In genomic region chr3L:10362548-10363157, dm6 we compare ENCODE assay signal across 1 fruit fly cellular context.
A peak's percentile ranks its signal among the peaks of the same experiment; 100 is the strongest.
TF ChIP-seq lines count a peak whose summit lies in the region.

No protein-coding gene starts in this region.

TF ChIP-seq in whole organism, embryonic, 481 proteins besides CTCF, POLR2A, EP300 and RAD21 (continued from another document):
- TF ChIP-seq nau (GFP tag; optimal IDR thresholded peaks at IDR 0.05; lab: Kevin White, UChicago) = peak; percentile 11
- TF ChIP-seq vvl (GFP tag; IDR thresholded peaks at IDR 0.05; lab: Robert Waterston, UW) = peak; percentile 39; the same call in 1 of the 2 replicates
- TF ChIP-seq gem (tag; optimal IDR thresholded peaks at IDR 0.05; lab: Kevin White, UChicago) = peak; percentile 42
- 0 out of 2 replicates have a peak, but pooled peaks have one; percentile 9 for TF ChIP-seq chm (GFP tag; IDR thresholded peaks at IDR 0.05; lab: Robert Waterston, UW)
- TF ChIP-seq CG11695 (GFP tag; IDR thresholded peaks at IDR 0.05; lab: Robert Waterston, UW) = peak; percentile 77
- TF ChIP-seq CG12299 (tag; optimal IDR thresholded peaks at IDR 0.05; lab: Kevin White, UChicago) = no peak
- peak; percentile 3 for TF ChIP-seq CG10274 (GFP tag; optimal IDR thresholded peaks at IDR 0.05; lab: Kevin White, UChicago)
- no peak for TF ChIP-seq Lim3 (GFP tag; IDR thresholded peaks at IDR 0.05; lab: Robert Waterston, UW)
- peak; percentile 51 for TF ChIP-seq CG10543 (GFP tag; optimal IDR thresholded peaks at IDR 0.05; lab: Kevin White, UChicago)
- TF ChIP-seq kah (GFP tag; optimal IDR thresholded peaks at IDR 0.05; lab: Kevin White, UChicago) = peak; percentile 2
- TF ChIP-seq so (GFP tag; IDR thresholded peaks at IDR 0.05; lab: Robert Waterston, UW) = no peak
- TF ChIP-seq NC2β (GFP tag; optimal IDR thresholded peaks at IDR 0.05; lab: Kevin White, UChicago) = no peak
- no peak for TF ChIP-seq zf30C (GFP tag; optimal IDR thresholded peaks at IDR 0.05; lab: Kevin White, UChicago)
- no peak for TF ChIP-seq Sox100B (GFP tag; optimal IDR thresholded peaks at IDR 0.05; lab: Kevin White, UChicago)
- TF ChIP-seq H15 (GFP tag; IDR thresholded peaks at IDR 0.05; lab: Robert Waterston, UW) = 0 out of 3 replicates have a peak, but pooled peaks have one; percentile 50
- peak; percentile 32 for TF ChIP-seq CG7987 (GFP tag; optimal IDR thresholded peaks at IDR 0.05; lab: Kevin White, UChicago)
- no peak for TF ChIP-seq fru (optimal IDR thresholded peaks at IDR 0.05; lab: Kevin White, UChicago)
- no peak for TF ChIP-seq ssp (GFP tag; IDR thresholded peaks at IDR 0.05; lab: Robert Waterston, UW)
- TF ChIP-seq Gug (GFP tag; IDR thresholded peaks at IDR 0.05; lab: Robert Waterston, UW) = peak; percentile 39; the same call in 2 of the 4 replicates
- TF ChIP-seq CG1529 (GFP tag; optimal IDR thresholded peaks at IDR 0.05; lab: Kevin White, UChicago) = no peak
- peak; percentile 74 for TF ChIP-seq CG4707 (GFP tag; optimal IDR thresholded peaks at IDR 0.05; lab: Kevin White, UChicago)
- peak; percentile 26 for TF ChIP-seq CG17568 (GFP tag; optimal IDR thresholded peaks at IDR 0.05; lab: Kevin White, UChicago)
- TF ChIP-seq grn (GFP tag; optimal IDR thresholded peaks at IDR 0.05; lab: Kevin White, UChicago) = peak; percentile 32
- peak; percentile 68 for TF ChIP-seq CG18599 (GFP tag; optimal IDR thresholded peaks at IDR 0.05; lab: Kevin White, UChicago)
- 0 out of 3 replicates have a peak, but pooled peaks have one; percentile 15 for TF ChIP-seq ken (GFP tag; IDR thresholded peaks at IDR 0.05; lab: Robert Waterston, UW)
- peak; percentile 28 for TF ChIP-seq CG12071 (GFP tag; optimal IDR thresholded peaks at IDR 0.05; lab: Kevin White, UChicago)
- peak; percentile 12 for TF ChIP-seq CG14710 (tag; optimal IDR thresholded peaks at IDR 0.05; lab: Kevin White, UChicago)
- 0 out of 3 replicates have a peak, but pooled peaks have one; percentile 6 for TF ChIP-seq CG11456 (GFP tag; IDR thresholded peaks at IDR 0.05; lab: Robert Waterston, UW)
- TF ChIP-seq CG14860 (GFP tag; IDR thresholded peaks at IDR 0.05; lab: Robert Waterston, UW; ENCODE audit: partially characterized antibody) = no peak
- no peak for TF ChIP-seq Antp (GFP tag; optimal IDR thresholded peaks at IDR 0.05; lab: Kevin White, UChicago)
- TF ChIP-seq CG17612 (GFP tag; IDR thresholded peaks at IDR 0.05; lab: Robert Waterston, UW) = no peak
- TF ChIP-seq fd3F (GFP tag; optimal IDR thresholded peaks at IDR 0.05; lab: Kevin White, UChicago) = no peak
- no peak for TF ChIP-seq HmgD (GFP tag; optimal IDR thresholded peaks at IDR 0.05; lab: Kevin White, UChicago)
- no peak for TF ChIP-seq hbn (GFP tag; IDR thresholded peaks at IDR 0.05; lab: Robert Waterston, UW; ENCODE audit: partially characterized antibody)
- peak; percentile 61 for TF ChIP-seq CG31224 (GFP tag; IDR thresholded peaks at IDR 0.05; lab: Robert Waterston, UW)
- TF ChIP-seq Deaf1 (tag; optimal IDR thresholded peaks at IDR 0.05; lab: Kevin White, UChicago) = peak; percentile 14
- TF ChIP-seq scrt (GFP tag; optimal IDR thresholded peaks at IDR 0.05; lab: Kevin White, UChicago) = peak; percentile 0
- TF ChIP-seq CG15479 (GFP tag; optimal IDR thresholded peaks at IDR 0.05; lab: Kevin White, UChicago) = no peak
- TF ChIP-seq Hr78 (GFP tag; optimal IDR thresholded peaks at IDR 0.05; lab: Kevin White, UChicago) = no peak
- TF ChIP-seq CG9215 (GFP tag; IDR thresholded peaks at IDR 0.05; lab: Robert Waterston, UW) = peak; percentile 5; the same call in 1 of the 2 replicates
- TF ChIP-seq lilli (GFP tag; optimal IDR thresholded peaks at IDR 0.05; lab: Kevin White, UChicago) = peak; percentile 12
- peak; percentile 1 for TF ChIP-seq shn (GFP tag; optimal IDR thresholded peaks at IDR 0.05; lab: Kevin White, UChicago)
- TF ChIP-seq BtbVII (GFP tag; optimal IDR thresholded peaks at IDR 0.05; lab: Kevin White, UChicago) = peak; percentile 7
- peak; percentile 66 for TF ChIP-seq fd64A (GFP tag; optimal IDR thresholded peaks at IDR 0.05; lab: Kevin White, UChicago)
- TF ChIP-seq Dip2 (GFP tag; IDR thresholded peaks at IDR 0.05; lab: Robert Waterston, UW) = no peak
